Worm (Caenorhabditis elegans): ENCODE data around the gene zig-13.

zig-13 gene

ce11 chrIII:189280-189679 lies 32.7 kb upstream of the zig-13 start:
- TF ChIP-seq lin-39 (tag; optimal IDR thresholded peaks at IDR 0.05) (no peak), fos-1 (tag; optimal IDR thresholded peaks at IDR 0.05) (no peak), ztf-1 (GFP tag; conservative IDR thresholded peaks at IDR 0.05) (no peak), F13H6.1 (tag; optimal IDR thresholded peaks at IDR 0.05) (no peak), nhr-77 (tag; optimal IDR thresholded peaks at IDR 0.05) (no peak), zag-1 (tag; optimal IDR thresholded peaks at IDR 0.05) (no peak), crh-2 (tag; optimal IDR thresholded peaks at IDR 0.05) (no peak)

- peak in 1 of 2 experiments; percentile 48 for TF ChIP-seq lsy-2 (tag; optimal IDR thresholded peaks at IDR 0.05)
- TF ChIP-seq C34F6.9 (tag; optimal IDR thresholded peaks at IDR 0.05) = peak; percentile 60
- TF ChIP-seq zag-1 (tag; optimal IDR thresholded peaks at IDR 0.05) = no peak
- peak; percentile 35 for TF ChIP-seq nhr-129 (tag; optimal IDR thresholded peaks at IDR 0.05)
- peak; percentile 1 for TF ChIP-seq sma-3 (GFP tag; optimal IDR thresholded peaks at IDR 0.05)
- peak; percentile 18 for TF ChIP-seq gmeb-1 (tag; optimal IDR thresholded peaks at IDR 0.05)
- no peak for TF ChIP-seq sem-4 (tag; optimal IDR thresholded peaks at IDR 0.05)
- TF ChIP-seq elt-3 (tag; optimal IDR thresholded peaks at IDR 0.05) = no peak
- TF ChIP-seq unc-55 (GFP tag; optimal IDR thresholded peaks at IDR 0.05) = peak; percentile 30
Observed at ce11 chrIII:188426-188888, 31.9 kb upstream of the zig-13 start, which contains the start of gene ubc-20. ubc-20 (plus strand) TSS chrIII:188838.

ce11 chrIII:187829-188228 lies 31.3 kb upstream of the zig-13 start, which contains the start of gene mxl-2:
mxl-2 (minus strand) TSS chrIII:188131.
- TF ChIP-seq fos-1 (tag; optimal IDR thresholded peaks at IDR 0.05) (no peak), nhr-77 (tag; optimal IDR thresholded peaks at IDR 0.05) (no peak), ztf-1 (GFP tag; conservative IDR thresholded peaks at IDR 0.05) (no peak), alr-1 (tag; optimal IDR thresholded peaks at IDR 0.05) (no peak), zag-1 (tag; optimal IDR thresholded peaks at IDR 0.05) (no peak), ztf-11 (tag; optimal IDR thresholded peaks at IDR 0.05) (no peak), skn-1 (tag; optimal IDR thresholded peaks at IDR 0.05) (no peak), elt-3 (tag; optimal IDR thresholded peaks at IDR 0.05) (no peak), unc-39 (tag; optimal IDR thresholded peaks at IDR 0.05) (no peak), elt-1 (tag; optimal IDR thresholded peaks at IDR 0.05) (no peak), sma-9 (GFP tag; optimal IDR thresholded peaks at IDR 0.05) (no peak), sma-9 (tag; optimal IDR thresholded peaks at IDR 0.05) (no peak)

- no peak for TF ChIP-seq unc-55 (GFP tag; optimal IDR thresholded peaks at IDR 0.05)
- TF ChIP-seq nhr-237 (tag; optimal IDR thresholded peaks at IDR 0.05) = no peak
- no peak for TF ChIP-seq sem-4 (tag; optimal IDR thresholded peaks at IDR 0.05)
Observed at ce11 chrIII:184335-184734, 27.8 kb upstream of the zig-13 start.

ce11 chrIII:183072-183471 lies 26.5 kb upstream of the zig-13 start:
- TF ChIP-seq fos-1 (tag; optimal IDR thresholded peaks at IDR 0.05) (peak; percentile 35), sem-4 (tag; optimal IDR thresholded peaks at IDR 0.05) (no peak), lin-39 (tag; optimal IDR thresholded peaks at IDR 0.05) (no peak)

ce11 chrIII:182080-182479 lies 25.5 kb upstream of the zig-13 start, which contains the start of gene F40G9.15:
F40G9.15 (plus strand) TSS chrIII:182380.
- no peak for TF ChIP-seq lin-39 (tag; optimal IDR thresholded peaks at IDR 0.05)
- no peak for TF ChIP-seq mbf-1 (tag; optimal IDR thresholded peaks at IDR 0.05)
- no peak for TF ChIP-seq C34F6.9 (tag; optimal IDR thresholded peaks at IDR 0.05)

- TF ChIP-seq ztf-4 (tag; optimal IDR thresholded peaks at IDR 0.05) (no peak), fos-1 (tag; optimal IDR thresholded peaks at IDR 0.05) (no peak)
Observed at ce11 chrIII:180963-181362, 24.4 kb upstream of the zig-13 start, which contains the start of gene F40G9.5. F40G9.5 (plus strand) TSS chrIII:181263.

- TF ChIP-seq nhr-11 (tag; optimal IDR thresholded peaks at IDR 0.05) (no peak), ceh-16 (tag; optimal IDR thresholded peaks at IDR 0.05) (no peak), ztf-4 (tag; optimal IDR thresholded peaks at IDR 0.05) (no peak), aly-2 (tag; optimal IDR thresholded peaks at IDR 0.05) (no peak), lin-13 (GFP tag; optimal IDR thresholded peaks at IDR 0.05) (no peak), elt-3 (tag; optimal IDR thresholded peaks at IDR 0.05) (no peak), ZK546.5 (tag; optimal IDR thresholded peaks at IDR 0.05) (no peak), lin-11 (tag; optimal IDR thresholded peaks at IDR 0.05) (no peak), sem-4 (tag; optimal IDR thresholded peaks at IDR 0.05) (no peak), crh-2 (tag; optimal IDR thresholded peaks at IDR 0.05) (no peak)
Observed at ce11 chrIII:179123-179592, 22.6 kb upstream of the zig-13 start, which contains the start of gene F40G9.6. F40G9.6 (plus strand) TSS chrIII:179542.
